Fruit fly (Drosophila melanogaster) whole organism, embryonic: ENCODE data around the gene Sb.
A peak's percentile ranks its signal among the peaks of the same experiment; 100 is the strongest.

Experiments
- Ada2b ChIP-seq: fragments of 200-800 bp; sonication (Bioruptor generic); IDR thresholded peaks from 2 replicates; pipeline ENCODE4 v1.3.6; 2022; ENCODE audit warnings: missing biosample characterization, missing genetic modification characterization
- Asciz ChIP-seq: fragments of 200-800 bp; sonication (Bioruptor generic); optimal IDR thresholded peaks from 2 replicates; lab custom pipeline; 2017; ENCODE audit warnings: missing biosample characterization, mild to moderate bottlenecking, missing genetic modification characterization, missing genetic modification reagents
- CG10543 ChIP-seq: fragments of 200-800 bp; sonication (Bioruptor generic); optimal IDR thresholded peaks from 3 replicates; lab custom pipeline; 2017; ENCODE audit warnings: missing biosample characterization, mild to moderate bottlenecking, missing genetic modification characterization, moderate library complexity
- CG11093 ChIP-seq: fragments of 200-800 bp; sonication (Bioruptor generic); IDR thresholded peaks from 3 replicates; pipeline ENCODE4 v1.3.6; 2022; ENCODE audit warnings: missing biosample characterization, missing genetic modification characterization
- CG12219 ChIP-seq: fragments of 200-800 bp; sonication (Bioruptor generic); optimal IDR thresholded peaks from 3 replicates; lab custom pipeline; 2018; ENCODE audit warnings: missing biosample characterization, mild to moderate bottlenecking, missing genetic modification characterization
- CG12659 ChIP-seq: fragments of 200-800 bp; sonication (Bioruptor generic); optimal IDR thresholded peaks from 3 replicates; lab custom pipeline; 2017; ENCODE audit warnings: mild to moderate bottlenecking, missing biosample characterization, missing genetic modification reagents, missing genetic modification characterization
- CG13296 ChIP-seq: fragments of 200-800 bp; sonication (Bioruptor generic); optimal IDR thresholded peaks from 3 replicates; lab custom pipeline; 2018; ENCODE audit warnings: missing biosample characterization, mild to moderate bottlenecking, missing genetic modification characterization
- CG13894 ChIP-seq: fragments of 200-800 bp; sonication (Bioruptor generic); optimal IDR thresholded peaks from 3 replicates; lab custom pipeline; 2018; ENCODE audit warnings: missing biosample characterization, mild to moderate bottlenecking, missing genetic modification characterization, moderate library complexity
- CG14050 ChIP-seq: fragments of 200-800 bp; sonication (Bioruptor generic); IDR thresholded peaks from 3 replicates; pipeline ENCODE4 v1.3.6; 2022; ENCODE audit warnings: missing biosample characterization, missing genetic modification characterization
- CG14710 ChIP-seq: fragments of 200-800 bp; sonication (Bioruptor generic); optimal IDR thresholded peaks from 3 replicates; lab custom pipeline; 2019; ENCODE audit warnings: missing biosample characterization, mild to moderate bottlenecking, missing genetic modification characterization, moderate library complexity
- CG1602 ChIP-seq: fragments of 200-800 bp; sonication (Bioruptor generic); optimal IDR thresholded peaks from 3 replicates; lab custom pipeline; 2016; ENCODE audit warnings: missing biosample characterization, missing genetic modification characterization
- CG1832 ChIP-seq: fragments of 200-800 bp; sonication (Bioruptor generic); optimal IDR thresholded peaks from 2 replicates; lab custom pipeline; 2017; ENCODE audit warnings: missing biosample characterization, mild to moderate bottlenecking, missing genetic modification characterization, inconsistent platforms
- CG18619 ChIP-seq: fragments of 200-800 bp; sonication (Bioruptor generic); optimal IDR thresholded peaks from 3 replicates; lab custom pipeline; 2017; ENCODE audit warnings: missing biosample characterization, mild to moderate bottlenecking, missing genetic modification characterization
- CG2129 ChIP-seq: fragments of 200-800 bp; sonication (Bioruptor generic); IDR thresholded peaks from 2 replicates; pipeline ENCODE4 v1.3.6; 2022; ENCODE audit warnings: missing biosample characterization, missing genetic modification characterization; ENCODE audit not compliant: partially characterized antibody
- CG2678 ChIP-seq: fragments of 200-800 bp; sonication (Bioruptor generic); optimal IDR thresholded peaks from 3 replicates; lab custom pipeline; 2019; ENCODE audit warnings: missing biosample characterization, mild to moderate bottlenecking, missing genetic modification characterization, moderate library complexity
- CG32767 ChIP-seq: fragments of 200-800 bp; sonication (Bioruptor generic); IDR thresholded peaks from 2 replicates; pipeline ENCODE4 v1.3.6; 2022; ENCODE audit warnings: missing biosample characterization, missing genetic modification characterization
- CG3847 ChIP-seq: fragments of 200-800 bp; sonication (Bioruptor generic); IDR thresholded peaks from 2 replicates; pipeline ENCODE4 v1.3.6; 2022; ENCODE audit warnings: missing biosample characterization, missing genetic modification characterization
- CG4424 ChIP-seq: fragments of 200-800 bp; sonication (Bioruptor generic); optimal IDR thresholded peaks from 3 replicates; lab custom pipeline; 2016; ENCODE audit warnings: missing biosample characterization, missing genetic modification characterization
- CG7372 ChIP-seq: fragments of 200-800 bp; sonication (Bioruptor generic); IDR thresholded peaks from 2 replicates; pipeline ENCODE4 v1.3.6; 2022; ENCODE audit warnings: missing biosample characterization, missing genetic modification characterization
- CG8924 ChIP-seq: fragments of 200-800 bp; optimal IDR thresholded peaks from 3 replicates; lab custom pipeline; 2019; ENCODE audit warnings: missing biosample characterization, mild to moderate bottlenecking, missing genetic modification characterization, moderate library complexity
- CG9727 ChIP-seq: fragments of 200-800 bp; sonication (Bioruptor generic); optimal IDR thresholded peaks from 3 replicates; lab custom pipeline; 2017; ENCODE audit warnings: missing biosample characterization, mild to moderate bottlenecking, missing genetic modification characterization
- Dip2 ChIP-seq: fragments of 200-800 bp; sonication (Bioruptor generic); IDR thresholded peaks from 2 replicates; pipeline ENCODE4 v1.3.6; 2022; ENCODE audit warnings: missing biosample characterization, missing genetic modification characterization
- Drgx ChIP-seq: fragments of 200-800 bp; sonication (Bioruptor generic); IDR thresholded peaks from 2 replicates; pipeline ENCODE4 v1.3.6; 2022; ENCODE audit warnings: missing biosample characterization, missing genetic modification characterization
- E2f1 ChIP-seq: fragments of 200-800 bp; sonication (Bioruptor generic); IDR thresholded peaks from 2 replicates; pipeline ENCODE4 v1.3.6; 2022; ENCODE audit warnings: missing biosample characterization, missing genetic modification characterization
- MTF-1 ChIP-seq: fragments of 200-800 bp; sonication (Bioruptor generic); optimal IDR thresholded peaks from 2 replicates; lab custom pipeline; 2018; ENCODE audit warnings: missing biosample characterization, mild to moderate bottlenecking, missing genetic modification characterization, borderline replicate concordance
- NC2β ChIP-seq: fragments of 200-800 bp; sonication (Bioruptor generic); optimal IDR thresholded peaks from 2 replicates; lab custom pipeline; 2016; ENCODE audit warnings: missing biosample characterization, missing genetic modification characterization
- Neu2 ChIP-seq: fragments of 200-800 bp; sonication (Bioruptor generic); optimal IDR thresholded peaks from 3 replicates; lab custom pipeline; 2016; ENCODE audit warnings: missing biosample characterization, missing genetic modification characterization, borderline replicate concordance
- Nf-YB ChIP-seq: fragments of 200-800 bp; sonication (Bioruptor generic); optimal IDR thresholded peaks from 3 replicates; lab custom pipeline; 2019; ENCODE audit warnings: missing biosample characterization, mild to moderate bottlenecking, missing genetic modification characterization, moderate library complexity
- Nf-YC ChIP-seq: fragments of 200-800 bp; optimal IDR thresholded peaks from 3 replicates; lab custom pipeline; 2019; ENCODE audit warnings: missing biosample characterization, mild to moderate bottlenecking, missing genetic modification characterization, moderate library complexity
- Poxn ChIP-seq: fragments of 200-800 bp; sonication (Bioruptor generic); IDR thresholded peaks from 2 replicates; pipeline ENCODE4 v1.3.6; 2022; ENCODE audit warnings: missing biosample characterization, missing genetic modification characterization
- bcd ChIP-seq: fragments of 200-800 bp; sonication (Bioruptor generic); optimal IDR thresholded peaks from 2 replicates; lab custom pipeline; 2017; ENCODE audit warnings: missing biosample characterization, mild to moderate bottlenecking, missing genetic modification characterization
- bigmax ChIP-seq: fragments of 200-800 bp; sonication (Bioruptor generic); optimal IDR thresholded peaks from 2 replicates; lab custom pipeline; 2018; ENCODE audit warnings: missing biosample characterization, mild to moderate bottlenecking, missing genetic modification characterization
- crol ChIP-seq: fragments of 200-800 bp; sonication (Bioruptor generic); IDR thresholded peaks from 2 replicates; pipeline ENCODE4 v1.3.6; 2022; ENCODE audit warnings: missing biosample characterization, missing genetic modification characterization
- esg ChIP-seq: fragments of 200-800 bp; sonication (Bioruptor generic); conservative IDR thresholded peaks from 2 replicates; pipeline ENCODE4 v1.3.6; 2022; ENCODE audit warnings: missing biosample characterization, missing genetic modification characterization
- fd64A ChIP-seq: fragments of 200-800 bp; sonication (Bioruptor generic); optimal IDR thresholded peaks from 3 replicates; lab custom pipeline; 2018; ENCODE audit warnings: missing biosample characterization, mild to moderate bottlenecking, missing genetic modification characterization
- gcm ChIP-seq: fragments of 200-800 bp; sonication (Bioruptor generic); optimal IDR thresholded peaks from 2 replicates; lab custom pipeline; 2019; ENCODE audit warnings: missing biosample characterization, mild to moderate bottlenecking, missing genetic modification characterization, moderate library complexity
- gro ChIP-seq: fragments of 200-800 bp; sonication (Bioruptor generic); optimal IDR thresholded peaks from 2 replicates; lab custom pipeline; 2016; ENCODE audit warnings: missing biosample characterization, missing genetic modification characterization
- gsb ChIP-seq: fragments of 200-800 bp; sonication (Bioruptor generic); IDR thresholded peaks from 2 replicates; pipeline ENCODE4 v1.3.6; 2022; ENCODE audit warnings: missing biosample characterization, missing genetic modification characterization
- ham ChIP-seq: fragments of 200-800 bp; sonication (Bioruptor generic); IDR thresholded peaks from 2 replicates; pipeline ENCODE4 v1.3.6; 2022; ENCODE audit warnings: missing biosample characterization, missing genetic modification characterization
- hbn ChIP-seq: fragments of 200-800 bp; sonication (Bioruptor generic); IDR thresholded peaks from 2 replicates; pipeline ENCODE4 v1.3.6; 2022; ENCODE audit warnings: missing biosample characterization, missing genetic modification characterization; ENCODE audit not compliant: partially characterized antibody
- otp ChIP-seq: fragments of 200-800 bp; sonication (Bioruptor generic); IDR thresholded peaks from 3 replicates; pipeline ENCODE4, ENCODE4 v1.3.6; 2022; ENCODE audit warnings: missing biosample characterization, missing genetic modification characterization
- pho ChIP-seq: fragments of 200-800 bp; sonication (Bioruptor generic); optimal IDR thresholded peaks from 2 replicates; lab custom pipeline; 2016; ENCODE audit warnings: missing biosample characterization, missing genetic modification characterization
- pnt ChIP-seq: fragments of 200-800 bp; sonication (Bioruptor generic); optimal IDR thresholded peaks from 3 replicates; lab custom pipeline; 2016; ENCODE audit warnings: missing biosample characterization, missing genetic modification characterization
- rib ChIP-seq: fragments of 200-800 bp; sonication (Bioruptor generic); IDR thresholded peaks from 2 replicates; pipeline ENCODE4 v1.3.6; 2022; ENCODE audit warnings: missing biosample characterization, missing genetic modification characterization
- ssp ChIP-seq: fragments of 200-800 bp; sonication (Bioruptor generic); IDR thresholded peaks from 2 replicates; pipeline ENCODE4 v1.3.6; 2022; ENCODE audit warnings: missing biosample characterization, missing genetic modification characterization
- tap ChIP-seq: fragments of 200-800 bp; optimal IDR thresholded peaks from 3 replicates; lab custom pipeline; 2019; ENCODE audit warnings: missing biosample characterization, mild to moderate bottlenecking, missing genetic modification characterization, moderate library complexity
- tgo ChIP-seq: fragments of 200-800 bp; sonication (Bioruptor generic); IDR thresholded peaks from 3 replicates; pipeline ENCODE4 v1.3.6; 2022; ENCODE audit warnings: missing biosample characterization, missing genetic modification characterization
- tio ChIP-seq: fragments of 200-800 bp; sonication (Bioruptor generic); optimal IDR thresholded peaks from 2 replicates; lab custom pipeline; 2017; ENCODE audit warnings: missing biosample characterization, missing genetic modification characterization, inconsistent platforms
- vvl ChIP-seq: fragments of 200-800 bp; sonication (Bioruptor generic); IDR thresholded peaks from 2 replicates; pipeline ENCODE4 v1.3.6; 2022; ENCODE audit warnings: missing biosample characterization, missing genetic modification characterization

Gene Sb

DNA sequence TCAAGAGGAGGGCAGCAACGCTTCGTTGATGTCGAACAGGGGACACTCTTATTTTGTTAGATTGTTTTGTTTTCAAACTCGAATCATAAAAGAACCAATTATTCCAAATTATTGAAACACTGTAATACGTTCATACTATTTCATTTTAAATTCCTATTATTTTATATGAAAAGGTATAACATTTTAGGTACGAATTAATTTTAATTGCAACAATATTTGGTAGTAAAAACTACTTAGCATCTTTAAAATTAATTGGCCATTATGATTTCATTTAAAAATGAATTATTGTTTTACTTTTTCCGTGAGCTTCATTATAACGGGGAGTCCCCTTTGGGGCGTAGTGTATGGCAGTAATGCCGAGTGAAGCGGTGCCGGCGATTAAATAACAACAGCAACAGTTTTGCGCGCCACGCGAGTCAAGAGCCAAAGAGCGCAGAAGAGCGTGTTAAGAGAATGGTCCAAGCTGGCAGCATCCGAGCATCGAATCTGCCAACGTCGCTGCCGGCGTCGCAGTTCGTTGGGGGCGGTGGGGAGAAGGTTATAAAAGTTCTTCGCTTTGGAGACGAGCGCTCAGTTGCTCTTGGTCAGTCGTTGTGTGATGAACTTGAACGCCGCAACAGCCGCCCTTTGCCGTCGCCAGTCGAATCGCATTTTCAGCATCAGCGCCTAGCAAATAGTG lies 41.7 kb downstream of the Sb start (continued):
- TF ChIP-seq pnt, result no peak
- no peak for TF ChIP-seq CG1832 (GFP tag; lab: Kevin White, UChicago)
- TF ChIP-seq vvl (GFP tag; lab: Robert Waterston, UW), result no peak
- peak; percentile 11; the same call in 1 of the 2 replicates for TF ChIP-seq Drgx (GFP tag; lab: Robert Waterston, UW)
- TF ChIP-seq CG12219 (GFP tag; lab: Kevin White, UChicago), result no peak
- TF ChIP-seq Nf-YC (tag; lab: Kevin White, UChicago), result peak; percentile 15
- TF ChIP-seq E2f1 (GFP tag; lab: Robert Waterston, UW), result peak; percentile 37; the same call in 1 of the 2 replicates
- no peak; the same call in 1 of the 2 replicates for TF ChIP-seq hbn
- no peak for TF ChIP-seq CG32767
- TF ChIP-seq bcd (GFP tag; lab: Kevin White, UChicago), result peak; percentile 51
- TF ChIP-seq CG12659 (GFP tag; lab: Kevin White, UChicago), result peak; percentile 53
- peak; percentile 39; the same call in 1 of the 2 replicates for TF ChIP-seq ssp
- TF ChIP-seq otp, result no peak
- 0 out of 2 replicates have a peak, but pooled peaks have one; percentile 10 for TF ChIP-seq Ada2b
- no peak for TF ChIP-seq CG14050
- TF ChIP-seq CG11093 (GFP tag; lab: Robert Waterston, UW), result no peak
- peak; percentile 36 for TF ChIP-seq CG13296 (GFP tag; lab: Kevin White, UChicago)
- peak; percentile 54 for TF ChIP-seq gro (GFP tag; lab: Kevin White, UChicago)
- no peak for TF ChIP-seq bigmax (GFP tag; lab: Kevin White, UChicago)
- peak; percentile 29 for TF ChIP-seq CG1602 (GFP tag; lab: Kevin White, UChicago)
- TF ChIP-seq gcm (GFP tag; lab: Kevin White, UChicago), result peak; percentile 37
- peak; percentile 77 for TF ChIP-seq CG2678
- TF ChIP-seq CG18619 (GFP tag; lab: Kevin White, UChicago), result no peak
- no peak for TF ChIP-seq Neu2 (GFP tag; lab: Kevin White, UChicago)
- no peak for TF ChIP-seq NC2β
- peak; percentile 75 for TF ChIP-seq crol
- peak; percentile 35 for TF ChIP-seq Nf-YB (GFP tag; lab: Kevin White, UChicago)
- 0 out of 2 replicates have a peak, but pooled peaks have one; percentile 5 for TF ChIP-seq Poxn (GFP tag; lab: Robert Waterston, UW)
- TF ChIP-seq CG7372 (GFP tag; lab: Robert Waterston, UW), result no peak
- peak; percentile 5 for TF ChIP-seq CG13894 (tag; lab: Kevin White, UChicago)
- peak; percentile 72 for TF ChIP-seq CG10543 (GFP tag; lab: Kevin White, UChicago)
- TF ChIP-seq CG3847 (GFP tag; lab: Robert Waterston, UW), result 0 out of 2 replicates have a peak, but pooled peaks have one; percentile 23
- TF ChIP-seq tgo (GFP tag; lab: Robert Waterston, UW), result peak; percentile 50; the same call in 2 of the 3 replicates
- TF ChIP-seq CG14710 (tag; lab: Kevin White, UChicago), result no peak
- no peak for TF ChIP-seq MTF-1 (GFP tag; lab: Kevin White, UChicago)
- peak; percentile 37 for TF ChIP-seq Asciz (GFP tag; lab: Kevin White, UChicago)
- no peak for TF ChIP-seq Dip2 (GFP tag; lab: Robert Waterston, UW)
- TF ChIP-seq tio (GFP tag; lab: Kevin White, UChicago), result peak; percentile 32
- TF ChIP-seq ham, result no peak
- TF ChIP-seq pho, result no peak
- TF ChIP-seq rib, result peak; percentile 50; the same call in 1 of the 2 replicates
- TF ChIP-seq CG4424 (GFP tag; lab: Kevin White, UChicago), result peak; percentile 36
- TF ChIP-seq CG9727 (GFP tag; lab: Kevin White, UChicago), result peak; percentile 50
- TF ChIP-seq esg (GFP tag; lab: Robert Waterston, UW), result 0 out of 2 replicates have a peak, but pooled peaks have one; percentile 5
- TF ChIP-seq gsb (GFP tag; lab: Robert Waterston, UW), result no peak
- TF ChIP-seq CG2129 (GFP tag; lab: Robert Waterston, UW), result no peak
- peak; percentile 22 for TF ChIP-seq tap
- TF ChIP-seq CG8924, result peak; percentile 61
- no peak for TF ChIP-seq fd64A (GFP tag; lab: Kevin White, UChicago)
